Worm (Caenorhabditis elegans) whole organism, L3 larva: ENCODE results near the gene F55C5.17.

Experiments
- R02D3.7 ChIP-seq: fragments of 150-350 bp; optimal IDR thresholded peaks from 2 replicates; lab custom pipeline; 2014; ENCODE audit warnings: missing biosample characterization, missing genetic modification characterization
- ceh-82 ChIP-seq: fragments of 150-350 bp; optimal IDR thresholded peaks from 2 replicates; lab custom pipeline; 2014; ENCODE audit warnings: missing biosample characterization, missing genetic modification characterization
- elt-3 ChIP-seq, 3 experiments: fragments of 150-350 bp in 1 of 3; sonication (generic microtip) in 2 of 3; optimal IDR thresholded peaks; 2 replicates in 2 of 3; 4 replicates in 1 of 3; lab custom pipeline; 2014 to 2017; ENCODE audit warnings: missing biosample characterization in 3 of 3, missing genetic modification characterization in 3 of 3
- fos-1 ChIP-seq: fragments of 150-350 bp; optimal IDR thresholded peaks from 2 replicates; lab custom pipeline; 2014; ENCODE audit warnings: missing biosample characterization, missing genetic modification characterization
- nhr-76 ChIP-seq: fragments of 150-350 bp; sonication (generic microtip); optimal IDR thresholded peaks from 5 replicates; lab custom pipeline; 2014; ENCODE audit warnings: missing biosample characterization, missing genetic modification characterization
- tbx-2 ChIP-seq: sonication (generic microtip); optimal IDR thresholded peaks from 2 replicates; lab custom pipeline; 2016; ENCODE audit warnings: mild to moderate bottlenecking, missing genetic modification characterization, missing compliant biosample characterization
- unc-39 ChIP-seq: sonication (generic microtip); optimal IDR thresholded peaks from 4 replicates; lab custom pipeline; 2017; ENCODE audit warnings: missing biosample characterization, missing genetic modification characterization

DNA sequence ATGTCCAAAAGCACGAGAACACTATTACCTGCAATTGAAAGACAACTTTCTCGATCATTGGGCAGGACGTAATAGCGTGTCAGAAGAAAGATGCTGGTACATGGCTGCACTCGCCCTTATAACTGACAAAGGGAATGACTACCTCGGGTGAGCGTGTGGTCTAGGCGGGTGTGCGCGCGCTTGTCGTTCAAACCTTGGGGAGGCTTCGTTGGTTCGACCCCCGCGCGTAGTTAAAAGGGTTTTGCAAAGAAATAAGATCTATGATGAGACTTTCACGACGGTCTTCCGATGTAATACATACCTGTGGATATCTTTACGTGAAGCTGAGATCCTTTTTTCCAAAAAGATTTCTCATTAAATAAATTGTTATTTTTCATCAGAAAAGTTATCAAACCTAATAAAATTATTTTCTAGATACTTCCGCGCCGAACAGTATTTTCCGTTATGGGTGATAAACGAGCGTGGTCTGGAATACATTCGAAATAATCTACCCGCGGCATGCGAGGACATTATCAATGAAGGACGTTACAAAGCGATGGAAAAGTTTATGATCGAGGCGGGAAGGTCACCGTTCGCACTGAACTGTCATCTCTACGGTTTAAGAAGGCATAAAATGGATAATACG lies 1.2 kb downstream of the F55C5.17 start:
- TF ChIP-seq ceh-82 (tag; lab: Kevin White, UChicago), result peak; percentile 94
- peak; percentile 69 for TF ChIP-seq R02D3.7
- TF ChIP-seq elt-3 (tag; optimal IDR thresholded peaks at IDR 0.05; lab: Kevin White, UChicago), result peak in 2 of 3 experiments; percentile 28 to 77
- no peak for TF ChIP-seq fos-1 (tag; lab: Kevin White, UChicago)
- peak; percentile 95 for TF ChIP-seq tbx-2 (tag; lab: Kevin White, UChicago)
- peak; percentile 79 for TF ChIP-seq nhr-76 (tag; lab: Kevin White, UChicago)
- no peak for TF ChIP-seq unc-39 (tag; lab: Kevin White, UChicago)
